Worm (Caenorhabditis elegans) whole organism, mixed stage, embryonic: ENCODE results near the gene F22E5.8.
"Not testable (repeated sequence)": the region's sequence is repeated elsewhere in the genome, so short reads cannot be mapped to it uniquely, and the experiment has no call there.

Experiments
- ceh-83 ChIP-seq: fragments of 200-800 bp; sonication (Bioruptor generic); optimal IDR thresholded peaks from 2 replicates; lab custom pipeline; 2018; ENCODE audit warnings: mild to moderate bottlenecking, missing genetic modification characterization, missing compliant biosample characterization
- ces-1 ChIP-seq: fragments of 150-350 bp; optimal IDR thresholded peaks from 2 replicates; lab custom pipeline; 2014; ENCODE audit warnings: missing biosample characterization, missing genetic modification reagents, missing genetic modification characterization
- cnd-1 ChIP-seq: fragments of 200-800 bp; sonication (Bioruptor generic); optimal IDR thresholded peaks from 2 replicates; lab custom pipeline; 2018; ENCODE audit warnings: mild to moderate bottlenecking, missing genetic modification characterization, missing compliant biosample characterization
- drap-1 ChIP-seq: fragments of 200-800 bp; sonication (Bioruptor generic); optimal IDR thresholded peaks from 3 replicates; lab custom pipeline; 2018; ENCODE audit warnings: mild to moderate bottlenecking, missing genetic modification characterization, missing compliant biosample characterization
- elt-3 ChIP-seq: fragments of 150-350 bp; optimal IDR thresholded peaks from 2 replicates; lab custom pipeline; 2014; ENCODE audit warnings: missing biosample characterization, missing genetic modification characterization
- ham-2 ChIP-seq: fragments of 200-800 bp; sonication (Bioruptor generic); optimal IDR thresholded peaks from 2 replicates; lab custom pipeline; 2018; ENCODE audit warnings: mild to moderate bottlenecking, missing genetic modification characterization, missing compliant biosample characterization
- hlh-1 ChIP-seq: fragments of 150-350 bp; optimal IDR thresholded peaks from 2 replicates; lab custom pipeline; 2014; ENCODE audit warnings: missing biosample characterization, missing genetic modification reagents, missing genetic modification characterization
- lin-32 ChIP-seq: fragments of 200-800 bp; sonication (Bioruptor generic); optimal IDR thresholded peaks from 2 replicates; lab custom pipeline; 2018; ENCODE audit warnings: mild to moderate bottlenecking, missing genetic modification characterization, missing compliant biosample characterization
- mab-5 ChIP-seq: fragments of 150-350 bp; optimal IDR thresholded peaks from 2 replicates; lab custom pipeline; 2014; ENCODE audit warnings: missing biosample characterization, missing genetic modification characterization
- mep-1 ChIP-seq: fragments of 150-350 bp; optimal IDR thresholded peaks from 2 replicates; lab custom pipeline; 2017; ENCODE audit warnings: missing biosample characterization, missing genetic modification reagents, missing genetic modification characterization, inconsistent platforms
- mls-2 ChIP-seq: sonication (generic microtip); optimal IDR thresholded peaks from 2 replicates; lab custom pipeline; 2016; ENCODE audit warnings: mild to moderate bottlenecking, missing genetic modification characterization, moderate library complexity, missing compliant biosample characterization
- nhr-76 ChIP-seq: sonication (generic microtip); optimal IDR thresholded peaks from 2 replicates; lab custom pipeline; 2017; ENCODE audit warnings: missing biosample characterization, missing genetic modification characterization
- sem-2 ChIP-seq: fragments of 200-800 bp; sonication (Bioruptor generic); optimal IDR thresholded peaks from 2 replicates; lab custom pipeline; 2018; ENCODE audit warnings: mild to moderate bottlenecking, missing genetic modification characterization, missing compliant biosample characterization
- snpc-4 ChIP-seq: fragments of 150-350 bp; optimal IDR thresholded peaks from 2 replicates; lab custom pipeline; 2014; ENCODE audit warnings: missing biosample characterization, missing genetic modification characterization
- unc-120 ChIP-seq: sonication (generic microtip); optimal IDR thresholded peaks from 2 replicates; lab custom pipeline; 2017; ENCODE audit warnings: missing genetic modification characterization, missing compliant biosample characterization; ENCODE audit not compliant: poor library complexity, severe bottlenecking
- unc-62 ChIP-seq: fragments of 150-350 bp; optimal IDR thresholded peaks from 2 replicates; lab custom pipeline; 2014; ENCODE audit warnings: missing biosample characterization, missing genetic modification reagents, missing genetic modification characterization
- zip-8 ChIP-seq: fragments of 150-350 bp; optimal IDR thresholded peaks from 2 replicates; lab custom pipeline; 2014; ENCODE audit warnings: missing biosample characterization, missing genetic modification characterization

F22E5.8 gene

DNA sequence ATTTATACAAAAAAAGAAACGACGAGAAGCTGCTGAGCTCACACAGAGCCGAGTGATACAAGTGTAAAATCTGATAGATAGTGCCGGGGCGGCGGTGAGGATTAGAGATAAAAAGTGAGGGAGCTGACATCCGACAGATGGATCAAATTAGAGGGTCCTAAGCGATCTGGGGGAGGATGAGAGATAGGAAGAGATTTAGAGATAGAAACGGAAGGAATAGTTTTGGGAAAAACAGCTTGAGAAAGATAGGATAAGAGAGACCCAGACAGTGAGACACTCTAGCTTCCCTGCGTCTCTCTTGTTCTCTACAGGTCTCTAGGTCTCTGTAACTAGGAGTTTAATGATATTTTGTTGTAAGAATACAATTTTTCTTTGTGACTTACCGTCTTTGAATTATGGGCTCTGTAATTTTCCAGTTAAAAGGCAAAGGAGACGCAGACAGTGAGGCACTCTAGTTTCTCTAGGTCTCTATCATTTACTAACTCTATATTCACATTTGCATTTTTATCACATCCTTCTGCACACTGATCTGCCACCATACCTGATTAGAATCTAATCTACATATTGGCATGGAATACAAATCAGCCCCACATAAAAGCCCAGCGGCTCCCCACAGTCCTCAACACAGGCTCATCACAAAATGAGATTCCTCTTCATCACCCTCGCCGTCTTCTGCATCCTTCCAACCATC, 47.3 kb downstream of the F22E5.8 start, which contains the start of the genes sup-9 and nspf-1:
TSS of gene sup-9 (minus strand) at position 43 of the 691 bp plus-strand sequence.
TSS of gene nspf-1 (plus strand) at position 641 of the 691 bp plus-strand sequence.
- TF ChIP-seq elt-3 (tag; lab: Kevin White, UChicago), result no peak
- TF ChIP-seq snpc-4, result no peak
- no peak for TF ChIP-seq sem-2
- peak; percentile 65 for TF ChIP-seq unc-62 (GFP tag; lab: Kevin White, UChicago)
- TF ChIP-seq hlh-1, result peak; percentile 34
- TF ChIP-seq ces-1 (GFP tag; lab: Kevin White, UChicago), result peak; percentile 15
- no peak for TF ChIP-seq zip-8 (tag; lab: Kevin White, UChicago)
- TF ChIP-seq cnd-1 (tag; lab: Kevin White, UChicago), result no peak
- peak; percentile 48 for TF ChIP-seq unc-120 (tag; lab: Kevin White, UChicago)
- TF ChIP-seq ham-2 (GFP tag; lab: Kevin White, UChicago), result no peak

DNA sequence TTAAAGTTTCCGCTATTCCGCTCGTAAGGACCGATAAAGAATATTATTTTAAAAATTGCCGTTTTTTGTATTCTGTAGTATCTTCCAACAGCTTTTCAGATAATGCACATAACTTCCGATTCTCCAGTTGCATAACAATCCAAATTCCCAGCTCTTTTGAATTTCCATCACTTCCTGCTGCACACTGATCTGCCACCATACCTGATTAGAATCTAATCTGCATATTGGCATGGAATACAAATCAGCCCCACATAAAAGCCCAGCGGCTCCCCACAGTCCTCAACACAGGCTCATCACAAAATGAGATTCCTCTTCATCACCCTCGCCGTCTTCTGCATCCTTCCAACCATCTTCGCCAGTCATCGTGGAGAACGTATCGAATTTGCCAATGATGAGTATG, 48.8 kb downstream of the F22E5.8 start, which contains the start of gene nspf-2:
TSS of gene nspf-2 (plus strand) at position 301 of the 400 bp plus-strand sequence.
- TF ChIP-seq snpc-4; mls-2; mab-5 (tag; lab: Kevin White, UChicago): not testable (repeated sequence)

DNA sequence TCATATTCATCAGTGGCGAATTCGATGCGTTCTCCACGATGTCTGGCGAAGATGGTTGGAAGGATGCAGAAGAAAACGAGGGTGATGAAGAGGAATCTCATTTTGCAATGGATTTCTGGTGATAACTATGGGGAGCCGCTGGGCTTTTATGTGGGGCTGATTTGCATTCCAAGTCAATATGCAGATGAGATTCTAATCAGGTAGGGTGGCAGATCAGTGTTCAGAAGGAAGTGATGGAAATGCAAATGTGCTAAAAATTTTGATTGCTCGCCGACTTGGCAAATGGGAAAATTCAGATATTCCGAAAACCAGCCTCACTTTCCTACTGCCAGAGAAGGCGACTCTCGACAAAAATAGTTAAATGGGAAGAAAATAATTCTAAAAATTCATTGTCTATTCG, 50.2 kb downstream of the F22E5.8 start, which contains the start of gene nspf-3:
TSS of gene nspf-3 (minus strand) at position 101 of the 400 bp plus-strand sequence.
- TF ChIP-seq nhr-76 (tag; lab: Kevin White, UChicago) (no peak), snpc-4 (no peak), elt-3 (tag; lab: Kevin White, UChicago) (no peak), ceh-83 (GFP tag; lab: Kevin White, UChicago) (no peak), mls-2 (no peak), drap-1 (no peak), mep-1 (no peak), hlh-1 (no peak), ham-2 (GFP tag; lab: Kevin White, UChicago) (no peak), ces-1 (GFP tag; lab: Kevin White, UChicago) (no peak), lin-32 (GFP tag; lab: Kevin White, UChicago) (no peak), mab-5 (tag; lab: Kevin White, UChicago) (no peak)
- TF ChIP-seq, all 35 proteins: peak for 0
